Worm (Caenorhabditis elegans) whole organism, late embryonic: ENCODE measurements around the gene pqn-73.

ENCODE experiments used
- C08G9.2 ChIP-seq: sonication (generic microtip); optimal IDR thresholded peaks from 2 replicates; lab custom pipeline; 2016; ENCODE audit warnings: mild to moderate bottlenecking, missing genetic modification characterization, moderate library complexity, missing compliant biosample characterization
- F13H6.1 ChIP-seq: sonication (generic microtip); optimal IDR thresholded peaks from 2 replicates; lab custom pipeline; 2016; ENCODE audit warnings: missing genetic modification characterization, missing compliant biosample characterization
- K09A11.1 ChIP-seq: sonication (generic microtip); optimal IDR thresholded peaks from 2 replicates; lab custom pipeline; 2017; ENCODE audit warnings: antibody characterized with exemption, mild to moderate bottlenecking, missing genetic modification characterization, missing compliant biosample characterization; ENCODE audit not compliant: insufficient read depth
- Y22D7AL.16 ChIP-seq: sonication (generic microtip); optimal IDR thresholded peaks from 2 replicates; lab custom pipeline; 2016; ENCODE audit warnings: missing genetic modification characterization, missing compliant biosample characterization
- ahr-1 ChIP-seq: sonication (generic microtip); optimal IDR thresholded peaks from 2 replicates; lab custom pipeline; 2016; ENCODE audit warnings: missing genetic modification characterization, missing compliant biosample characterization
- ama-1 ChIP-seq: fragments of 150-350 bp; optimal IDR thresholded peaks from 2 replicates; lab custom pipeline; 2014
- ceh-14 ChIP-seq: sonication (generic microtip); optimal IDR thresholded peaks from 2 replicates; lab custom pipeline; 2016; ENCODE audit warnings: missing genotype, missing genetic modification characterization, missing compliant biosample characterization
- ceh-18 ChIP-seq: sonication (generic microtip); optimal IDR thresholded peaks from 2 replicates; lab custom pipeline; 2016; ENCODE audit warnings: missing genetic modification characterization, missing compliant biosample characterization
- ceh-24 ChIP-seq: sonication (generic microtip); optimal IDR thresholded peaks from 2 replicates; lab custom pipeline; 2016; ENCODE audit warnings: mild to moderate bottlenecking, missing genetic modification characterization, missing compliant biosample characterization
- ceh-30 ChIP-seq: fragments of 150-350 bp; optimal IDR thresholded peaks from 2 replicates; lab custom pipeline; 2014; ENCODE audit warnings: missing biosample characterization, missing genetic modification characterization
- ceh-31 ChIP-seq: sonication (generic microtip); optimal IDR thresholded peaks from 2 replicates; lab custom pipeline; 2016; ENCODE audit warnings: missing genetic modification characterization, missing compliant biosample characterization
- ceh-34 ChIP-seq: sonication (generic microtip); optimal IDR thresholded peaks from 2 replicates; lab custom pipeline; 2016; ENCODE audit warnings: mild to moderate bottlenecking, missing genetic modification characterization, missing compliant biosample characterization
- ceh-48 ChIP-seq: sonication (generic microtip); optimal IDR thresholded peaks from 2 replicates; lab custom pipeline; 2016; ENCODE audit warnings: missing genetic modification characterization, inconsistent platforms, missing compliant biosample characterization
- ceh-6 ChIP-seq: fragments of 200-800 bp; sonication (Bioruptor generic); optimal IDR thresholded peaks from 2 replicates; lab custom pipeline; 2018; ENCODE audit warnings: mild to moderate bottlenecking, missing genetic modification characterization, missing compliant biosample characterization
- ceh-9 ChIP-seq: sonication (generic microtip); optimal IDR thresholded peaks from 2 replicates; lab custom pipeline; 2016; ENCODE audit warnings: mild to moderate bottlenecking, missing genetic modification characterization, inconsistent platforms, missing compliant biosample characterization
- che-1 ChIP-seq: sonication (generic microtip); optimal IDR thresholded peaks from 2 replicates; lab custom pipeline; 2016; ENCODE audit warnings: mild to moderate bottlenecking, missing genetic modification characterization, missing compliant biosample characterization
- dmd-4 ChIP-seq: sonication (generic microtip); optimal IDR thresholded peaks from 2 replicates; lab custom pipeline; 2016; ENCODE audit warnings: borderline replicate concordance, missing genetic modification characterization, missing compliant biosample characterization
- dve-1 ChIP-seq: sonication (generic microtip); optimal IDR thresholded peaks from 2 replicates; lab custom pipeline; 2017; ENCODE audit warnings: antibody characterized with exemption, mild to moderate bottlenecking, missing genetic modification characterization, missing compliant biosample characterization
- elt-2 ChIP-seq: sonication (generic microtip); optimal IDR thresholded peaks from 2 replicates; lab custom pipeline; 2016; ENCODE audit warnings: missing genetic modification reagents, missing genetic modification characterization, missing compliant biosample characterization
- elt-4 ChIP-seq: sonication (generic microtip); optimal IDR thresholded peaks from 2 replicates; lab custom pipeline; 2016; ENCODE audit warnings: missing genetic modification characterization, missing compliant biosample characterization
- ets-4 ChIP-seq: sonication (generic microtip); optimal IDR thresholded peaks from 2 replicates; lab custom pipeline; 2016; ENCODE audit warnings: missing genetic modification characterization, missing compliant biosample characterization
- fax-1 ChIP-seq: sonication (generic microtip); optimal IDR thresholded peaks from 2 replicates; lab custom pipeline; 2016; ENCODE audit warnings: missing genotype, missing genetic modification characterization, missing compliant biosample characterization
- fkh-10 ChIP-seq: fragments of 150-350 bp; optimal IDR thresholded peaks from 2 replicates; lab custom pipeline; 2014; ENCODE audit warnings: missing biosample characterization, missing genetic modification reagents, missing genetic modification characterization
- gmeb-2 ChIP-seq: sonication (generic microtip); optimal IDR thresholded peaks from 2 replicates; lab custom pipeline; 2016; ENCODE audit warnings: missing genetic modification characterization, inconsistent platforms, missing compliant biosample characterization
- hlh-13 ChIP-seq: fragments of 200-800 bp; sonication (Bioruptor generic); optimal IDR thresholded peaks from 2 replicates; lab custom pipeline; 2018; ENCODE audit warnings: mild to moderate bottlenecking, missing genetic modification characterization, missing compliant biosample characterization
- hlh-15 ChIP-seq: sonication (generic microtip); optimal IDR thresholded peaks from 2 replicates; lab custom pipeline; 2016; ENCODE audit warnings: missing genetic modification characterization, missing compliant biosample characterization
- hlh-30 ChIP-seq: sonication (generic microtip); optimal IDR thresholded peaks from 2 replicates; lab custom pipeline; 2017; ENCODE audit warnings: antibody characterized with exemption, missing genetic modification characterization, missing compliant biosample characterization; ENCODE audit not compliant: insufficient read depth
- hlh-6 ChIP-seq: sonication (generic microtip); optimal IDR thresholded peaks from 2 replicates; lab custom pipeline; 2016; ENCODE audit warnings: missing genotype, missing genetic modification characterization, missing compliant biosample characterization
- hlh-8 ChIP-seq: sonication (generic microtip); optimal IDR thresholded peaks from 2 replicates; lab custom pipeline; 2016; ENCODE audit warnings: missing genotype, missing genetic modification characterization, missing compliant biosample characterization
- lim-6 ChIP-seq: sonication (generic microtip); optimal IDR thresholded peaks from 2 replicates; lab custom pipeline; 2016; ENCODE audit warnings: missing genetic modification characterization, missing compliant biosample characterization
- madf-2 ChIP-seq: sonication (generic microtip); optimal IDR thresholded peaks from 2 replicates; lab custom pipeline; 2017; ENCODE audit warnings: missing genetic modification characterization, missing compliant biosample characterization
- mec-3 ChIP-seq: sonication (generic microtip); optimal IDR thresholded peaks from 2 replicates; lab custom pipeline; 2016; ENCODE audit warnings: borderline replicate concordance, missing genetic modification characterization, missing compliant biosample characterization
- nfya-1 ChIP-seq: sonication (generic microtip); optimal IDR thresholded peaks from 2 replicates; lab custom pipeline; 2017; ENCODE audit warnings: missing genetic modification characterization, mild to moderate bottlenecking, missing compliant biosample characterization, antibody characterized with exemption, moderate library complexity
- nhr-11 ChIP-seq: fragments of 150-350 bp; optimal IDR thresholded peaks from 2 replicates; lab custom pipeline; 2014; ENCODE audit warnings: missing biosample characterization, missing genetic modification characterization
- odd-2 ChIP-seq: sonication (generic microtip); optimal IDR thresholded peaks from 2 replicates; lab custom pipeline; 2017; ENCODE audit warnings: antibody characterized with exemption, mild to moderate bottlenecking, missing genetic modification characterization, missing compliant biosample characterization
- pag-3 ChIP-seq: sonication (generic microtip); optimal IDR thresholded peaks from 2 replicates; lab custom pipeline; 2016; ENCODE audit warnings: missing compliant biosample characterization, missing genetic modification characterization, borderline replicate concordance
- pat-9 ChIP-seq: fragments of 200-800 bp; sonication (Bioruptor generic); optimal IDR thresholded peaks from 2 replicates; lab custom pipeline; 2018; ENCODE audit warnings: mild to moderate bottlenecking, missing genetic modification characterization, moderate library complexity, missing compliant biosample characterization
- pax-1 ChIP-seq: fragments of 150-350 bp; optimal IDR thresholded peaks from 2 replicates; lab custom pipeline; 2014; ENCODE audit warnings: missing biosample characterization, missing genetic modification characterization
- pha-2 ChIP-seq: sonication (generic microtip); optimal IDR thresholded peaks from 2 replicates; lab custom pipeline; 2017; ENCODE audit warnings: mild to moderate bottlenecking, missing genetic modification characterization, missing compliant biosample characterization
- pha-4 ChIP-seq: fragments of 150-350 bp; optimal IDR thresholded peaks from 2 replicates; lab custom pipeline; 2018; ENCODE audit warnings: missing biosample characterization, missing genetic modification reagents, missing genetic modification characterization
- ref-2 ChIP-seq: sonication (generic microtip); optimal IDR thresholded peaks from 2 replicates; lab custom pipeline; 2016; ENCODE audit warnings: missing genetic modification characterization, missing compliant biosample characterization
- rnt-1 ChIP-seq: sonication (generic microtip); optimal IDR thresholded peaks from 2 replicates; lab custom pipeline; 2016; ENCODE audit warnings: missing genetic modification characterization, missing compliant biosample characterization
- sdc-2 ChIP-seq: sonication (generic microtip); optimal IDR thresholded peaks from 2 replicates; lab custom pipeline; 2016; ENCODE audit warnings: missing genotype, missing genetic modification characterization, missing compliant biosample characterization
- sox-2 ChIP-seq: fragments of 200-800 bp; sonication (Bioruptor generic); IDR thresholded peaks from 2 replicates; pipeline ENCODE4 v1.3.6; 2022; ENCODE audit warnings: missing genetic modification reagents, missing genetic modification characterization, missing compliant biosample characterization
- sox-4 ChIP-seq: sonication (generic microtip); optimal IDR thresholded peaks from 2 replicates; lab custom pipeline; 2017; ENCODE audit warnings: mild to moderate bottlenecking, missing genetic modification characterization, inconsistent platforms, missing compliant biosample characterization
- tbx-2 ChIP-seq: sonication (generic microtip); optimal IDR thresholded peaks from 2 replicates; lab custom pipeline; 2016; ENCODE audit warnings: missing genetic modification characterization, missing compliant biosample characterization
- ttx-3 ChIP-seq: sonication (generic microtip); optimal IDR thresholded peaks from 2 replicates; lab custom pipeline; 2016; ENCODE audit warnings: missing genetic modification reagents, missing genetic modification characterization, missing compliant biosample characterization
- unc-3 ChIP-seq, 2 experiments: fragments of 200-800 bp in 1 of 2; sonication (Bioruptor generic) in 1 of 2; sonication (generic microtip) in 1 of 2; conservative IDR thresholded peaks in 1 of 2; optimal IDR thresholded peaks in 1 of 2; 2 replicates each; pipeline versions ENCODE4 v1.3.6 to Lab custom; 2016 to 2022; ENCODE audit warnings: missing compliant biosample characterization in 2 of 2, missing genetic modification characterization in 2 of 2, missing genetic modification reagents in 1 of 2
- unc-42 ChIP-seq: sonication (generic microtip); optimal IDR thresholded peaks from 2 replicates; lab custom pipeline; 2016; ENCODE audit warnings: missing genotype, missing genetic modification characterization, missing compliant biosample characterization
- unc-55 ChIP-seq: sonication (generic microtip); optimal IDR thresholded peaks from 2 replicates; lab custom pipeline; 2017; ENCODE audit warnings: missing biosample characterization, missing genetic modification reagents, missing genetic modification characterization

The pqn-73 gene

ce11 chrII:8569038-8569977 is 28.8 kb downstream of the pqn-73 start, which contains the start of the genes col-38 and rpl-5:
TSS of gene col-38 (minus strand) at chrII:8569088.
TSS of gene rpl-5 (plus strand) at chrII:8569927.
- no peak for TF ChIP-seq ceh-9 (tag; lab: Kevin White, UChicago)
- peak; percentile 29 for TF ChIP-seq madf-2 (tag; lab: Kevin White, UChicago)
- peak; percentile 0 for TF ChIP-seq ceh-48
- TF ChIP-seq pat-9 (tag; lab: Kevin White, UChicago): no peak
- TF ChIP-seq pha-4: no peak
- no peak for TF ChIP-seq ahr-1 (tag; lab: Kevin White, UChicago)
- TF ChIP-seq lim-6 (tag; lab: Kevin White, UChicago): no peak
- TF ChIP-seq pax-1 (tag; lab: Kevin White, UChicago): peak; percentile 80
- TF ChIP-seq dmd-4: no peak
- TF ChIP-seq nfya-1 (tag; lab: Kevin White, UChicago): peak; percentile 87
- no peak for TF ChIP-seq sox-2 (GFP tag; lab: Robert Waterston, UW)
- peak; percentile 74 for TF ChIP-seq ceh-31 (tag; lab: Kevin White, UChicago)
- TF ChIP-seq che-1: peak; percentile 27
- peak; percentile 64 for TF ChIP-seq elt-2 (tag; lab: Kevin White, UChicago)
- peak; percentile 48 for TF ChIP-seq C08G9.2 (tag; lab: Kevin White, UChicago)
- peak; percentile 65 for TF ChIP-seq hlh-30
- no peak for TF ChIP-seq hlh-15
- TF ChIP-seq rnt-1 (tag; lab: Kevin White, UChicago): peak; percentile 71
- peak; percentile 46 for TF ChIP-seq ets-4
- no peak for TF ChIP-seq hlh-13
- no peak for TF ChIP-seq pha-2 (tag; lab: Kevin White, UChicago)
- TF ChIP-seq ceh-6 (GFP tag; lab: Kevin White, UChicago): no peak
- TF ChIP-seq mec-3 (tag; lab: Kevin White, UChicago): no peak
- TF ChIP-seq ama-1 (lab: Kevin White, UChicago): no peak
- peak; percentile 76 for TF ChIP-seq ceh-30 (tag; lab: Kevin White, UChicago)
- no peak for TF ChIP-seq nhr-11
- peak; percentile 67 for TF ChIP-seq unc-42 (tag; lab: Kevin White, UChicago)
- no peak for TF ChIP-seq ceh-14 (tag; lab: Kevin White, UChicago)
- no peak for TF ChIP-seq hlh-8
- TF ChIP-seq ttx-3 (tag; lab: Kevin White, UChicago): peak; percentile 29
- TF ChIP-seq sox-4: no peak
- no peak for TF ChIP-seq hlh-6 (tag; lab: Kevin White, UChicago)
- TF ChIP-seq F13H6.1 (tag; lab: Kevin White, UChicago): peak; percentile 7
- peak; percentile 56 for TF ChIP-seq unc-55 (GFP tag; lab: Kevin White, UChicago)
- TF ChIP-seq Y22D7AL.16: peak; percentile 26
- no peak for TF ChIP-seq pag-3 (tag; lab: Kevin White, UChicago)
- TF ChIP-seq ceh-24 (tag; lab: Kevin White, UChicago): no peak
- TF ChIP-seq fkh-10: no peak
- no peak for TF ChIP-seq odd-2 (tag; lab: Kevin White, UChicago)
- peak; percentile 66 for TF ChIP-seq ceh-34
- TF ChIP-seq K09A11.1 (tag; lab: Kevin White, UChicago): no peak
- TF ChIP-seq gmeb-2: no peak
- no peak for TF ChIP-seq fax-1
- TF ChIP-seq sdc-2: no peak
- TF ChIP-seq unc-3 (GFP tag; conservative IDR thresholded peaks at IDR 0.05; lab: Robert Waterston, UW): 0 out of 2 replicates have a peak, but pooled peaks have one; percentile 17
- TF ChIP-seq unc-3 (tag; optimal IDR thresholded peaks at IDR 0.05; lab: Kevin White, UChicago): no peak
- TF ChIP-seq tbx-2: peak; percentile 65
- TF ChIP-seq ceh-18: peak; percentile 77
- peak; percentile 68 for TF ChIP-seq dve-1 (tag; lab: Kevin White, UChicago)
- peak; percentile 48 for TF ChIP-seq ref-2 (tag; lab: Kevin White, UChicago)
- no peak for TF ChIP-seq elt-4 (tag; lab: Kevin White, UChicago)
